Worm (Caenorhabditis elegans) whole organism, young adult: ENCODE results near the gene nlp-1.
A peak's percentile ranks its signal among the peaks of the same experiment; 100 is the strongest.

ENCODE experiments used
- B0035.1 ChIP-seq: sonication (generic microtip); optimal IDR thresholded peaks from 2 replicates; lab custom pipeline; 2016; ENCODE audit warnings: missing genetic modification characterization, mild to moderate bottlenecking, missing compliant biosample characterization, missing genotype, missing genetic modification reagents
- K11D2.4 ChIP-seq: fragments of 200-800 bp; sonication (Bioruptor generic); IDR thresholded peaks from 2 replicates; pipeline ENCODE4 v1.3.6; 2022; ENCODE audit warnings: missing genetic modification reagents, missing genetic modification characterization, missing compliant biosample characterization
- Y53F4B.3 ChIP-seq: fragments of 200-800 bp; sonication (Bioruptor generic); IDR thresholded peaks from 2 replicates; pipeline ENCODE4 v1.3.6; 2022; ENCODE audit warnings: missing genetic modification reagents, missing genetic modification characterization, missing compliant biosample characterization
- cebp-2 ChIP-seq: fragments of 200-800 bp; sonication (Bioruptor generic); IDR thresholded peaks from 2 replicates; pipeline ENCODE4 v1.3.6; 2022; ENCODE audit warnings: missing genetic modification characterization, missing compliant biosample characterization
- ceh-79 ChIP-seq: sonication (generic microtip); optimal IDR thresholded peaks from 2 replicates; lab custom pipeline; 2017; ENCODE audit warnings: mild to moderate bottlenecking, missing genetic modification characterization, missing compliant biosample characterization
- hlh-12 ChIP-seq: sonication (generic microtip); optimal IDR thresholded peaks from 2 replicates; lab custom pipeline; 2016; ENCODE audit warnings: missing genetic modification characterization, missing compliant biosample characterization
- let-526 ChIP-seq: fragments of 200-800 bp; sonication (Bioruptor generic); IDR thresholded peaks from 2 replicates; pipeline ENCODE4 v1.3.6; 2022; ENCODE audit warnings: missing genetic modification reagents, missing genetic modification characterization, missing compliant biosample characterization
- nhr-80 ChIP-seq: sonication (generic microtip); optimal IDR thresholded peaks from 2 replicates; lab custom pipeline; 2016; ENCODE audit warnings: missing genetic modification characterization, missing compliant biosample characterization
- pha-4 ChIP-seq: fragments of 150-350 bp; sonication (generic microtip); optimal IDR thresholded peaks from 2 replicates; lab custom pipeline; 2014; ENCODE audit warnings: missing biosample characterization, missing genetic modification reagents, missing genetic modification characterization
- snpc-4 ChIP-seq, 5 experiments: fragments of 150-350 bp in 1 of 5; sonication (generic microtip) in 4 of 5; optimal IDR thresholded peaks; 2 replicates each; lab custom pipeline; 2014 to 2018; ENCODE audit warnings: missing genetic modification characterization in 5 of 5, missing biosample characterization in 3 of 5, antibody characterized with exemption in 2 of 5, mild to moderate bottlenecking in 2 of 5, missing compliant biosample characterization in 2 of 5, missing genotype in 2 of 5, moderate library complexity in 2 of 5, missing genetic modification reagents in 1 of 5
- ztf-25 ChIP-seq: fragments of 200-800 bp; sonication (Bioruptor generic); IDR thresholded peaks from 2 replicates; pipeline ENCODE4 v1.3.6; 2022; ENCODE audit warnings: missing genetic modification reagents, missing genetic modification characterization, missing compliant biosample characterization
- ztf-26 ChIP-seq: sonication (generic microtip); optimal IDR thresholded peaks from 2 replicates; lab custom pipeline; 2017; ENCODE audit warnings: missing genetic modification characterization, missing compliant biosample characterization

- TF ChIP-seq ztf-26 (tag; lab: Kevin White, UChicago) (peak; percentile 62), ceh-79 (peak; percentile 16), cebp-2 (0 out of 2 replicates have a peak, but pooled peaks have one; percentile 55), Y53F4B.3 (no peak), K11D2.4 (GFP tag; lab: Robert Waterston, UW) (peak; percentile 76), B0035.1 (tag; lab: Kevin White, UChicago) (peak; percentile 65), pha-4 (tag; lab: Kevin White, UChicago) (no peak), let-526 (0 out of 2 replicates have a peak, but pooled peaks have one; percentile 29), nhr-80 (tag; lab: Kevin White, UChicago) (peak; percentile 16), ztf-25 (GFP tag; lab: Robert Waterston, UW) (0 out of 2 replicates have a peak, but pooled peaks have one; percentile 73), snpc-4 (GFP tag; optimal IDR thresholded peaks at IDR 0.05; lab: Kevin White, UChicago) (peak; percentile 67), snpc-4 (tag; optimal IDR thresholded peaks at IDR 0.05; lab: Kevin White, UChicago) (peak in 2 of 4 experiments; percentile 49 to 84), hlh-12 (tag; lab: Kevin White, UChicago) (no peak)
Observed at ce11 chrX:3697623-3698022, 29.8 kb upstream of the nlp-1 start.
